Worm (Caenorhabditis elegans) whole organism, L2 larva: ENCODE measurements around the gene F17A2.16.

Experiments
- ceh-82 ChIP-seq: fragments of 150-350 bp; optimal IDR thresholded peaks from 2 replicates; lab custom pipeline; 2014; ENCODE audit warnings: missing biosample characterization, missing genetic modification characterization
- fos-1 ChIP-seq: fragments of 150-350 bp; optimal IDR thresholded peaks from 2 replicates; lab custom pipeline; 2014; ENCODE audit warnings: missing biosample characterization, missing genetic modification characterization
- lin-11 ChIP-seq: fragments of 150-350 bp; sonication (generic microtip); optimal IDR thresholded peaks from 2 replicates; lab custom pipeline; 2014; ENCODE audit warnings: missing biosample characterization, missing genetic modification characterization, inconsistent platforms, mixed read lengths
- mdl-1 ChIP-seq, 2 experiments: fragments of 150-350 bp in 1 of 2; sonication (generic microtip) in 1 of 2; optimal IDR thresholded peaks; 2 replicates each; lab custom pipeline; 2017; ENCODE audit warnings: missing biosample characterization in 2 of 2, missing genetic modification characterization in 2 of 2
- nhr-11 ChIP-seq: fragments of 150-350 bp; optimal IDR thresholded peaks from 2 replicates; lab custom pipeline; 2014; ENCODE audit warnings: missing biosample characterization, missing genetic modification characterization
- nhr-25 ChIP-seq: fragments of 150-350 bp; sonication (generic microtip); optimal IDR thresholded peaks from 3 replicates; lab custom pipeline; 2014; ENCODE audit warnings: missing biosample characterization, missing genetic modification characterization
- snpc-4 ChIP-seq: fragments of 150-350 bp; optimal IDR thresholded peaks from 2 replicates; lab custom pipeline; 2014; ENCODE audit warnings: missing biosample characterization, missing genetic modification characterization
- unc-55 ChIP-seq: fragments of 150-350 bp; sonication (generic microtip); optimal IDR thresholded peaks from 3 replicates; lab custom pipeline; 2014; ENCODE audit warnings: missing biosample characterization, missing genetic modification reagents, missing genetic modification characterization

- TF ChIP-seq unc-55 (GFP tag; lab: Kevin White, UChicago) (no peak), snpc-4 (no peak), nhr-11 (tag; lab: Kevin White, UChicago) (no peak), mdl-1 (tag; optimal IDR thresholded peaks at IDR 0.05; lab: Kevin White, UChicago) (no peak), lin-11 (no peak), nhr-25 (no peak), ceh-82 (tag; lab: Kevin White, UChicago) (no peak), fos-1 (tag; lab: Kevin White, UChicago) (no peak)
These were observed 9.9 kb upstream of the F17A2.16 start, which contains the start of gene W06D11.3 for ce11 chrX:12298324-12298723.
